Fruit fly (Drosophila melanogaster) Kc167 (cell line): ENCODE data around the gene Hez.

Experiments
- Myc ChIP-seq: fragments of >200 bp; optimal IDR thresholded peaks from 2 replicates; lab custom pipeline; 2017; ENCODE audit warnings: missing external identifiers
- Sin3A ChIP-seq: fragments of >200 bp; optimal IDR thresholded peaks from 2 replicates; lab custom pipeline; 2018; ENCODE audit warnings: missing external identifiers
- insv ChIP-seq: fragments of >200 bp; optimal IDR thresholded peaks from 3 replicates; lab custom pipeline; 2018; ENCODE audit warnings: missing external identifiers
- psq ChIP-seq: fragments of >200 bp; optimal IDR thresholded peaks from 2 replicates; lab custom pipeline; 2017; ENCODE audit warnings: missing external identifiers

DNA sequence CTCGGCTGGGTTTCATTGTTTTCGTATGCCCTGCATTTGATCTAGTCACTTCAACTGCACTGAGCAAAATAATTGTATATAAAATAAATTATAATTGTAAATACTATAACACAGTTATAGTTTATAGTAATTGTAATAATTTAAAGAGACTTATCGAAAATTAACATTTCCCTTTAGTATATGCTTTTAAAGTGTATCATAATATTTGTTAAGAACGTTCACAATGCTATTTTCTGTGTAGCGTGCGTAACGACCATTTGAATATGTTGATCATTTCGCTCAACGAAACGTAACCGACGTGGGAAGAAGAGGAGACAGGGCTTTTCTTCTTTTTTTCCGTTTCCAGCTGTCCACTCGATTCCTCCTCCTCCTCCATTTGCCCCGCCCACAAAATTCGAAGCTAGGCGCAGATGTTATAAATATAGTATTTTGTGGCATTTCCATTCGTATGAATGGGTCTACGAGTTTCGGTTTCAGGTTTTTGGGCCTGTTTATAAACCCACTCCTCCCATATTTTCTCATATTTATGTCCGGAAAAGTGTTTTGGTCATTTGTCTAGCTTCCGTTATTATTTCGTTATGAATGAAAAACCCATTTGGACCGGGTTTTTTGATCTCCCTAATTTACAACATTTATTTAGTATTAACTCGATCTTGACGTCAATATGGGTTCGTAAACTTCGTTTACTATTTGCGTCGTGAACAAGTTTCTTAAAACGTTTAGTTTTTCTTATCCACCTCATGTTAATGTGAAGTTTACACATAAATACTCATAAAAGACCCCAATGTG lies 37.9 kb downstream of the Hez start:
- no peak for TF ChIP-seq psq (lab: Kevin White, UChicago)
- no peak for TF ChIP-seq Sin3A (lab: Kevin White, UChicago)
- TF ChIP-seq insv (lab: Kevin White, UChicago): no peak
- no peak for TF ChIP-seq Myc (lab: Kevin White, UChicago)
